Fruit fly (Drosophila melanogaster) whole organism, adult: ENCODE data around the gene CG43246.

Experiments
- CG11617 ChIP-seq: fragments of 200-800 bp; sonication (Bioruptor generic); optimal IDR thresholded peaks from 2 replicates; lab custom pipeline; 2017; ENCODE audit warnings: mild to moderate bottlenecking, missing biosample characterization, missing genetic modification reagents, missing genetic modification characterization
- CG12768 ChIP-seq: fragments of 200-800 bp; sonication (Bioruptor generic); optimal IDR thresholded peaks from 2 replicates; lab custom pipeline; 2017; ENCODE audit warnings: missing biosample characterization, missing genetic modification characterization, mild to moderate bottlenecking, moderate library complexity, missing genetic modification reagents
- CG14711 ChIP-seq: fragments of 200-800 bp; sonication (Bioruptor generic); optimal IDR thresholded peaks from 2 replicates; lab custom pipeline; 2018; ENCODE audit warnings: missing biosample characterization, mild to moderate bottlenecking, missing genetic modification characterization, moderate library complexity
- CG1620 ChIP-seq: fragments of 200-800 bp; sonication (Bioruptor generic); optimal IDR thresholded peaks from 2 replicates; lab custom pipeline; 2016; ENCODE audit warnings: missing biosample characterization, missing genetic modification characterization
- CG33017 ChIP-seq: fragments of 200-800 bp; sonication (Bioruptor generic); optimal IDR thresholded peaks from 2 replicates; lab custom pipeline; 2018; ENCODE audit warnings: missing biosample characterization, mild to moderate bottlenecking, missing genetic modification characterization, moderate library complexity
- CG5204 ChIP-seq: fragments of 200-800 bp; sonication (Bioruptor generic); optimal IDR thresholded peaks from 2 replicates; lab custom pipeline; 2016; ENCODE audit warnings: missing biosample characterization, missing genetic modification characterization
- CG7101 ChIP-seq: fragments of 200-800 bp; sonication (Bioruptor generic); optimal IDR thresholded peaks from 2 replicates; lab custom pipeline; 2018; ENCODE audit warnings: missing biosample characterization, mild to moderate bottlenecking, missing genetic modification characterization, moderate library complexity
- Hr96 ChIP-seq: fragments of 200-800 bp; sonication (Bioruptor generic); optimal IDR thresholded peaks from 2 replicates; lab custom pipeline; 2016; ENCODE audit warnings: missing biosample characterization, missing genetic modification characterization
- Mnt ChIP-seq: fragments of 200-800 bp; sonication (Bioruptor generic); optimal IDR thresholded peaks from 2 replicates; lab custom pipeline; 2016; ENCODE audit warnings: missing biosample characterization, mild to moderate bottlenecking, missing genetic modification characterization
- bab1 ChIP-seq: fragments of 200-800 bp; sonication (Bioruptor generic); optimal IDR thresholded peaks from 3 replicates; lab custom pipeline; 2019; ENCODE audit warnings: missing biosample characterization, mild to moderate bottlenecking, missing genetic modification characterization, moderate library complexity
- cic ChIP-seq: fragments of 200-800 bp; sonication (Bioruptor generic); optimal IDR thresholded peaks from 2 replicates; lab custom pipeline; 2017; ENCODE audit warnings: missing biosample characterization, mild to moderate bottlenecking, missing genetic modification characterization, moderate library complexity
- kay ChIP-seq: fragments of 200-800 bp; sonication (Bioruptor generic); peaks from one replicate; lab custom pipeline; 2016; ENCODE audit warnings: missing biosample characterization, missing genetic modification characterization, borderline replicate concordance
- pad ChIP-seq: fragments of 200-800 bp; sonication (Bioruptor generic); optimal IDR thresholded peaks from 3 replicates; lab custom pipeline; 2017; ENCODE audit warnings: missing biosample characterization, missing genetic modification characterization, mild to moderate bottlenecking, moderate library complexity, missing genetic modification reagents

DNA sequence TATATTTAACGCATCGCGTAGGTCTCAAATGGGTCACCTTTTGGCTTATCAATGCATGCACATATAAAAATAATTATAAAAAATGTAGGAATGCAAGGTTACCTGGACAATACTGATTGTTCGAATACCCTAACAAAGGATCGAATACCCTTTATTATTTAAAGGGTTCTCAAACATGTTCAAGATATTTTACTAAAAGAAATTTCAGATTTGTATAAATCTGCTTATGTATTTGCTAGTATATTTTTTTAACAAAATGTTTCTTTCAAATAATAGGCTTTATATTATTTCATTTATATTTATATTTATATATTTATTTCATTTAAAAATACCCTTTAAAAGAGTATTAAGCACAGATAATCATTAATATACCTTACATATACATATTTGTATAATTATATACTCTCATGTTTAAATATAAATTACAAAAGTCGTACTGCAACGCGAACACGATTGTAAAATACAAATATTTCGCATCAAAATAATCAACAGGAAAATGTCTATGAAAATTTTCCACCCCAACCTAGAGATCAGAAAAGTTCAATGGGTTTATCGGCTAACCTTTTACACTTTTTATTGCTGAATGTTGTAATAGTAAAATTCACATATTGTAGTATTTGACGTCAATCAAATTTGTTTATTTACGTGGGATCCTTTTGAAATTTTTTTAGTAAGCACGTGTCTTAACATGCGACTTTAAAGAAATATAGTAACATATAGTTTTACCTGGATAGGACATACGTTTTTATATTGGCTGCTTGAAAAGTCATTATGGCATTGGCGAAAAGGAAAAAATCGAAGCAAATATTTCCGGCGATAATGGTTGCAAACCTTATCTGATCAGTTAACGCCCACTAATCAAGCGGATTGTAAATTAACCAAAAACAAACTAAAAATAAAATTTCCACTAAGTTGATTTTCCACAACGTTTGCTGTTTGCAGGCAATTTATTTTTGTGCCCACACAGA is 20.6 kb downstream of the CG43246 start:
- peak; percentile 77 for TF ChIP-seq CG33017
- no peak for TF ChIP-seq pad (GFP tag; lab: Kevin White, UChicago)
- peak; percentile 73 for TF ChIP-seq cic (GFP tag; lab: Kevin White, UChicago)
- no peak for TF ChIP-seq Mnt
- peak; percentile 57 for TF ChIP-seq CG7101
- peak; percentile 38 for TF ChIP-seq CG14711 (tag; lab: Kevin White, UChicago)
- TF ChIP-seq Hr96 (GFP tag; lab: Kevin White, UChicago), result no peak
- TF ChIP-seq CG1620, result no peak
- no peak for TF ChIP-seq bab1 (GFP tag; lab: Kevin White, UChicago)
- TF ChIP-seq CG12768 (GFP tag; lab: Kevin White, UChicago), result no peak
- no peak for TF ChIP-seq CG5204 (GFP tag; lab: Kevin White, UChicago)
- peak; percentile 88 for TF ChIP-seq kay (GFP tag; lab: Kevin White, UChicago)
- no peak for TF ChIP-seq CG11617 (GFP tag; lab: Kevin White, UChicago)
